Worm (Caenorhabditis elegans) whole organism, L2 larva: ENCODE measurements around the gene pat-9.

Source experiments
- C34F6.9 ChIP-seq: fragments of 150-350 bp; optimal IDR thresholded peaks from 2 replicates; lab custom pipeline; 2014; ENCODE audit warnings: missing biosample characterization, missing genetic modification characterization
- F13H6.1 ChIP-seq: sonication (generic microtip); optimal IDR thresholded peaks from 2 replicates; lab custom pipeline; 2016; ENCODE audit warnings: missing genetic modification characterization, missing compliant biosample characterization
- R02D3.7 ChIP-seq: fragments of 150-350 bp; optimal IDR thresholded peaks from 2 replicates; lab custom pipeline; 2014; ENCODE audit warnings: missing biosample characterization, missing genetic modification characterization
- alr-1 ChIP-seq: fragments of 150-350 bp; optimal IDR thresholded peaks from 2 replicates; lab custom pipeline; 2014; ENCODE audit warnings: missing biosample characterization, missing genetic modification characterization
- aly-2 ChIP-seq: fragments of 150-350 bp; optimal IDR thresholded peaks from 2 replicates; lab custom pipeline; 2014; ENCODE audit warnings: missing biosample characterization, missing genetic modification characterization
- ama-1 ChIP-seq: fragments of 150-350 bp; optimal IDR thresholded peaks from 2 replicates; lab custom pipeline; 2018; ENCODE audit warnings: inconsistent platforms
- blmp-1 ChIP-seq: sonication (generic microtip); optimal IDR thresholded peaks from 2 replicates; lab custom pipeline; 2017; ENCODE audit warnings: missing genetic modification characterization, mild to moderate bottlenecking, missing compliant biosample characterization, antibody characterized with exemption, moderate library complexity; ENCODE audit not compliant: insufficient read depth
- ceh-16 ChIP-seq: fragments of 150-350 bp; optimal IDR thresholded peaks from 2 replicates; lab custom pipeline; 2014; ENCODE audit warnings: missing biosample characterization, missing genetic modification characterization
- dmd-4 ChIP-seq: sonication (generic microtip); optimal IDR thresholded peaks from 2 replicates; lab custom pipeline; 2017; ENCODE audit warnings: missing biosample characterization, missing genetic modification characterization
- egl-27 ChIP-seq: sonication (generic microtip); optimal IDR thresholded peaks from 3 replicates; lab custom pipeline; 2017; ENCODE audit warnings: missing biosample characterization, missing genetic modification reagents, missing genetic modification characterization
- elt-1 ChIP-seq: fragments of 150-350 bp; optimal IDR thresholded peaks from 2 replicates; lab custom pipeline; 2014; ENCODE audit warnings: missing biosample characterization, missing genetic modification characterization
- fos-1 ChIP-seq: fragments of 150-350 bp; optimal IDR thresholded peaks from 2 replicates; lab custom pipeline; 2014; ENCODE audit warnings: missing biosample characterization, missing genetic modification characterization
- gmeb-1 ChIP-seq: fragments of 150-350 bp; optimal IDR thresholded peaks from 2 replicates; lab custom pipeline; 2014; ENCODE audit warnings: missing biosample characterization, missing genetic modification characterization
- lin-11 ChIP-seq: fragments of 150-350 bp; sonication (generic microtip); optimal IDR thresholded peaks from 2 replicates; lab custom pipeline; 2014; ENCODE audit warnings: missing biosample characterization, missing genetic modification characterization, inconsistent platforms, mixed read lengths
- lin-13 ChIP-seq: fragments of 150-350 bp; optimal IDR thresholded peaks from 2 replicates; lab custom pipeline; 2014; ENCODE audit warnings: missing biosample characterization, missing genetic modification reagents, missing genetic modification characterization
- lsy-2 ChIP-seq, 2 experiments: fragments of 150-350 bp in 1 of 2; sonication (generic microtip) in 1 of 2; optimal IDR thresholded peaks; 2 replicates each; lab custom pipeline; 2014 to 2017; ENCODE audit warnings: missing biosample characterization in 2 of 2, missing genetic modification characterization in 2 of 2
- mab-5 ChIP-seq: fragments of 150-350 bp; optimal IDR thresholded peaks from 2 replicates; lab custom pipeline; 2014; ENCODE audit warnings: missing biosample characterization, missing genetic modification characterization
- mdl-1 ChIP-seq, 2 experiments: fragments of 150-350 bp in 1 of 2; sonication (generic microtip) in 1 of 2; optimal IDR thresholded peaks; 2 replicates each; lab custom pipeline; 2017; ENCODE audit warnings: missing biosample characterization in 2 of 2, missing genetic modification characterization in 2 of 2
- nhr-12 ChIP-seq: fragments of 150-350 bp; optimal IDR thresholded peaks from 2 replicates; lab custom pipeline; 2014; ENCODE audit warnings: missing biosample characterization, missing genetic modification characterization
- nhr-129 ChIP-seq: fragments of 150-350 bp; optimal IDR thresholded peaks from 2 replicates; lab custom pipeline; 2014; ENCODE audit warnings: missing biosample characterization, missing genetic modification characterization
- nhr-21 ChIP-seq: fragments of 150-350 bp; optimal IDR thresholded peaks from 2 replicates; lab custom pipeline; 2014; ENCODE audit warnings: missing biosample characterization, missing genetic modification characterization
- nhr-237 ChIP-seq: fragments of 150-350 bp; optimal IDR thresholded peaks from 2 replicates; lab custom pipeline; 2014; ENCODE audit warnings: missing biosample characterization, missing genetic modification characterization
- nhr-25 ChIP-seq: fragments of 150-350 bp; sonication (generic microtip); optimal IDR thresholded peaks from 3 replicates; lab custom pipeline; 2014; ENCODE audit warnings: missing biosample characterization, missing genetic modification characterization
- nhr-77 ChIP-seq: fragments of 150-350 bp; optimal IDR thresholded peaks from 2 replicates; lab custom pipeline; 2014; ENCODE audit warnings: missing biosample characterization, missing genetic modification characterization
- peb-1 ChIP-seq: fragments of 150-350 bp; optimal IDR thresholded peaks from 2 replicates; lab custom pipeline; 2014; ENCODE audit warnings: missing biosample characterization, missing genetic modification characterization
- sem-4 ChIP-seq: fragments of 150-350 bp; optimal IDR thresholded peaks from 2 replicates; lab custom pipeline; 2014; ENCODE audit warnings: missing biosample characterization, missing genetic modification reagents, missing genetic modification characterization
- skn-1 ChIP-seq: sonication (generic microtip); optimal IDR thresholded peaks from 2 replicates; lab custom pipeline; 2017; ENCODE audit warnings: missing biosample characterization, missing genetic modification characterization
- sma-3 ChIP-seq: sonication (generic microtip); optimal IDR thresholded peaks from 2 replicates; lab custom pipeline; 2016; ENCODE audit warnings: missing genetic modification reagents, missing genetic modification characterization, missing compliant biosample characterization
- sma-9 ChIP-seq, 2 experiments: fragments of 150-350 bp in 1 of 2; sonication (generic microtip) in 1 of 2; optimal IDR thresholded peaks; 2 replicates each; lab custom pipeline; 2014 to 2016; ENCODE audit warnings: missing genetic modification characterization in 2 of 2, mild to moderate bottlenecking in 1 of 2, missing biosample characterization in 1 of 2, missing compliant biosample characterization in 1 of 2, missing genetic modification reagents in 1 of 2, moderate library complexity in 1 of 2
- snpc-4 ChIP-seq: fragments of 150-350 bp; optimal IDR thresholded peaks from 2 replicates; lab custom pipeline; 2014; ENCODE audit warnings: missing biosample characterization, missing genetic modification characterization
- unc-39 ChIP-seq: fragments of 150-350 bp; optimal IDR thresholded peaks from 2 replicates; lab custom pipeline; 2014; ENCODE audit warnings: missing biosample characterization, missing genetic modification characterization
- unc-55 ChIP-seq: fragments of 150-350 bp; sonication (generic microtip); optimal IDR thresholded peaks from 3 replicates; lab custom pipeline; 2014; ENCODE audit warnings: missing biosample characterization, missing genetic modification reagents, missing genetic modification characterization
- zag-1 ChIP-seq: fragments of 150-350 bp; optimal IDR thresholded peaks from 2 replicates; lab custom pipeline; 2014; ENCODE audit warnings: missing biosample characterization, missing genetic modification characterization
- ztf-1 ChIP-seq: fragments of 200-800 bp; sonication (Bioruptor generic); conservative IDR thresholded peaks from 2 replicates; pipeline ENCODE4 v1.3.6; 2022; ENCODE audit warnings: missing genetic modification characterization, missing compliant biosample characterization
- ztf-11 ChIP-seq: sonication (generic microtip); optimal IDR thresholded peaks from 2 replicates; lab custom pipeline; 2017; ENCODE audit warnings: missing biosample characterization, missing genetic modification characterization

pat-9 gene

ce11 chrX:16521722-16522121 lies 15.0 kb upstream of the pat-9 start:
- no peak for TF ChIP-seq fos-1 (tag; lab: Kevin White, UChicago)
- TF ChIP-seq gmeb-1 (tag; lab: Kevin White, UChicago), result no peak
- TF ChIP-seq sma-9 (GFP tag; optimal IDR thresholded peaks at IDR 0.05; lab: Kevin White, UChicago), result no peak
- TF ChIP-seq sma-9 (tag; optimal IDR thresholded peaks at IDR 0.05; lab: Kevin White, UChicago), result no peak
- TF ChIP-seq egl-27 (tag; lab: Kevin White, UChicago), result no peak
- peak in 1 of 2 experiments; percentile 69 for TF ChIP-seq lsy-2 (tag; optimal IDR thresholded peaks at IDR 0.05; lab: Kevin White, UChicago)
- no peak for TF ChIP-seq aly-2 (tag; lab: Kevin White, UChicago)
- no peak for TF ChIP-seq elt-1 (tag; lab: Kevin White, UChicago)

DNA sequence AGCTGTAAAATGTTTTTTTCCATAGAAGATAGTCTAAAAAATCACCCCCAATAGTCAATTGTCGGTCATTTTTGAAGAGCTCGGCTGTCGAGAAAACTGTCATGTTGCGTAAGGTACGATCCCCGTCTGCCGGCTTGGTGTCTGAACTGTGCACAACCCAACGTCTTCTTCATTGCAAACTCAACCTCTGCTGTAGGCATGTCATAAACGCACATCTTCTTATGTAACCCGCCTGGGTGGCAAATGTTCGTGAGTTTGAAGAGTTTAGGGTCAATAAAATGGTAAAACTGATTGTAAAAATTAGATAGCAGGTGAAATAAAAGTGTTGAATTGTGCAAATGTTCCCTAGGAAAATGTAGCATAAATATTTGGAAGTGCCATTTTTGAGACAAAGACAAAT lies 12.4 kb upstream of the pat-9 start:
- no peak for TF ChIP-seq nhr-25 (tag; lab: Kevin White, UChicago)
- no peak for TF ChIP-seq snpc-4 (tag; lab: Kevin White, UChicago)
- no peak for TF ChIP-seq nhr-21 (tag; lab: Kevin White, UChicago)
- no peak for TF ChIP-seq mdl-1 (tag; optimal IDR thresholded peaks at IDR 0.05; lab: Kevin White, UChicago)
- no peak for TF ChIP-seq ama-1 (lab: Kevin White, UChicago)
- no peak for TF ChIP-seq ceh-16 (tag; lab: Kevin White, UChicago)
- no peak for TF ChIP-seq mab-5 (tag; lab: Kevin White, UChicago)
- TF ChIP-seq ztf-11 (tag; lab: Kevin White, UChicago), result no peak
- TF ChIP-seq dmd-4 (tag; lab: Kevin White, UChicago), result no peak
- TF ChIP-seq R02D3.7 (tag; lab: Kevin White, UChicago), result no peak
- no peak for TF ChIP-seq unc-55 (GFP tag; lab: Kevin White, UChicago)
- TF ChIP-seq lin-13 (GFP tag; lab: Kevin White, UChicago), result no peak
- no peak for TF ChIP-seq lsy-2 (tag; optimal IDR thresholded peaks at IDR 0.05; lab: Kevin White, UChicago)
- no peak for TF ChIP-seq aly-2 (tag; lab: Kevin White, UChicago)
- TF ChIP-seq nhr-77 (tag; lab: Kevin White, UChicago), result no peak

ce11 chrX:16525632-16526031 lies 11.1 kb upstream of the pat-9 start:
- peak; percentile 7 for TF ChIP-seq C34F6.9 (tag; lab: Kevin White, UChicago)
- no peak for TF ChIP-seq nhr-77 (tag; lab: Kevin White, UChicago)
- TF ChIP-seq nhr-129, result peak; percentile 44
- peak; percentile 51 for TF ChIP-seq sma-9 (GFP tag; optimal IDR thresholded peaks at IDR 0.05; lab: Kevin White, UChicago)
- TF ChIP-seq sma-9 (tag; optimal IDR thresholded peaks at IDR 0.05; lab: Kevin White, UChicago), result no peak
- TF ChIP-seq F13H6.1, result peak; percentile 59

ce11 chrX:16527815-16528214 lies 8.9 kb upstream of the pat-9 start:
- no peak for TF ChIP-seq ztf-11 (tag; lab: Kevin White, UChicago)
- no peak for TF ChIP-seq ztf-1 (GFP tag; lab: Robert Waterston, UW)
- TF ChIP-seq sma-3 (GFP tag; lab: Kevin White, UChicago), result no peak
- TF ChIP-seq alr-1, result no peak
- no peak for TF ChIP-seq gmeb-1 (tag; lab: Kevin White, UChicago)
- TF ChIP-seq lin-11 (tag; lab: Kevin White, UChicago), result no peak
- no peak for TF ChIP-seq nhr-237 (tag; lab: Kevin White, UChicago)
- TF ChIP-seq unc-39 (tag; lab: Kevin White, UChicago), result no peak
- TF ChIP-seq nhr-77 (tag; lab: Kevin White, UChicago), result no peak
- TF ChIP-seq skn-1 (tag; lab: Kevin White, UChicago), result no peak
- TF ChIP-seq peb-1 (tag; lab: Kevin White, UChicago), result no peak
- no peak for TF ChIP-seq R02D3.7 (tag; lab: Kevin White, UChicago)
- TF ChIP-seq ama-1 (lab: Kevin White, UChicago), result no peak
- no peak for TF ChIP-seq blmp-1 (tag; lab: Kevin White, UChicago)
- no peak for TF ChIP-seq sem-4
- TF ChIP-seq zag-1 (tag; lab: Kevin White, UChicago), result no peak
- TF ChIP-seq dmd-4 (tag; lab: Kevin White, UChicago), result no peak
- no peak for TF ChIP-seq nhr-21 (tag; lab: Kevin White, UChicago)

ce11 chrX:16529937-16530336 lies 6.8 kb upstream of the pat-9 start:
- TF ChIP-seq sem-4 (no peak), nhr-12 (tag; lab: Kevin White, UChicago) (no peak), sma-3 (GFP tag; lab: Kevin White, UChicago) (no peak), blmp-1 (tag; lab: Kevin White, UChicago) (peak; percentile 49)
